Worm (Caenorhabditis elegans) whole organism, dauer: ENCODE measurements around the gene T12A7.2.

Source experiments
- unc-62 ChIP-seq: sonication (generic microtip); optimal IDR thresholded peaks from 2 replicates; lab custom pipeline; 2017; ENCODE audit warnings: missing biosample characterization, missing genetic modification reagents, missing genetic modification characterization

Gene T12A7.2

ce11 chrIV:11760700-11761459 is at the start of gene T12A7.2:
Gene T12A7.2 (minus strand): TSS chrIV:11761111.
- TF ChIP-seq unc-62 (GFP tag; lab: Kevin White, UChicago), result no peak

DNA sequence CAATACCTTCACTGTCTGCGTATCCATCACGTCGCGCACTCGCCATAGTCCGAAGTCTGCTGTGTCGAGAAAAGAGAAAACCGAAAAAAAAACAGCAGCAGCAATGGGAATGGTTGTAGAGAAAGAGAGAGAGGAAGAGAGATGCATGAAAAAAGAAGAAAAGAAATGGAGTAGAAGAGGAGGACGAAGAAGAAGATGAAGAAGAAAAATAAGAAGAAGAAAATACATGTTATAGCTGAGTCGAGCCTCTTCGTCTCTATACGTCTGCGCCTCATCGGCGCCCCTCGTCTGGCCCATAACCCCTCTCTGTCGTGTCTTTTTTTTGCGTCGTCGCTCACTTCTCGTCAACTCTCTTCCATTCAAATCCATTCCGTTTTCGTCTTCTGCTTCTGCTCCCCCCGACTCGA is 48.8 kb upstream of the T12A7.2 start:
- TF ChIP-seq unc-62 (GFP tag; lab: Kevin White, UChicago), result no peak

DNA sequence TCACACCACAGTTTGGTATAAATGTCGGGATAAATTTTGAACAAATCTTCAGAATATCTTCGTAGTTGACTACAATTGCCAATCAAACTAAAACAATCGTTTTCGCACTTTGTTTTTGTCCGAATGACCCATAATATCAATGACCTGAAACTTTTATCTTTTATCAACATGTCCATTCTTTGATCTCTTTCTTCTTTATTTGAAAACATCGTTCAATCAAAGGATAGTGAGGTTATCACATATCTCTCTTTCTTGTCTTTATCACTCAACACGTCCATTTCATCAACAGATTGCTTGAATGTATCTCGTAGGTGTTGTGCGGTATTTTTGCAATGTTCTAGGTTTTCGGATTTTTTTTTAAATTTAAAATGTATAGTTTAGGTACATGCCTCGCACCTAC is 48.1 kb upstream of the T12A7.2 start:
- no peak for TF ChIP-seq unc-62 (GFP tag; lab: Kevin White, UChicago)

DNA sequence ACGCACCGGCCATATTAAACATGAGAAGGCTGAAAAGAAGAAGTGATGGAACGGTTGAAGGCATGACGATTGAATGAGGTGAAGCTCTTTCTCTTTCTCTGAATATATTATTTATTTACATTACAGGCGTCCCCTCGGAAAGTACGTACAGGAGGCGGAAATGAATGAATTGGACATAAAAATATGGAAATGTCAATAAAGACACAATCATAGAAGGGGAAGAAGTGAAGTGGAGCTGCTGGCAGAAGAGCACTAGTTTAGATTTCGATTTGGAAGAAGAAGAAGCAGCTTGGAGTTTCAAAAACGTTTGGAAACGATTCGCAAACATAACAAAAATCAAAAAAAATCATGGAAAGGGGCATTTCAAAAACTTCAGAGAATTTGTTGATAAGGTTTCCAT is 43.1 kb upstream of the T12A7.2 start, which contains the start of gene H01G02.1:
TSS of gene H01G02.1 (minus strand) at position 101 of the 400 bp plus-strand sequence.
- TF ChIP-seq unc-62 (GFP tag; lab: Kevin White, UChicago), result no peak

DNA sequence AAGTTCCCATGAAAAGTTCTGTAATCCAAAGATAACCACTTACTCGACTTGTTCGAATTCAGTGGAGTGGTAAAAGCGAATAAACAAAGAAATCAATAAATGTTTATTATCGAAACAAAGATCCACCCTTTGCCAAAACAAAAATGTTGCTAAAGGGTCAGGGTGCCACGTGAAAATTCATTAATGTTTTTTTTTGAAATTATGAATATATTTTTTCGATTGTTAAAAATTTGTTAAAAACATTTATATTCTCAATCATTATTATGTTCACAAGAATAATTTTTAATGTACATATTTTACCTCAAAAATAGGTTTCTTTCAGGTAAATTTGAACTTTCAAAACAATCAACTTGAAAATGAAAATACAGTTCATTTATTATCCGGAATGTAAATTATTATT is 42.1 kb upstream of the T12A7.2 start, which contains the start of gene H01G02.4:
TSS of gene H01G02.4 (minus strand) at position 101 of the 400 bp plus-strand sequence.
- TF ChIP-seq unc-62 (GFP tag; lab: Kevin White, UChicago), result no peak

DNA sequence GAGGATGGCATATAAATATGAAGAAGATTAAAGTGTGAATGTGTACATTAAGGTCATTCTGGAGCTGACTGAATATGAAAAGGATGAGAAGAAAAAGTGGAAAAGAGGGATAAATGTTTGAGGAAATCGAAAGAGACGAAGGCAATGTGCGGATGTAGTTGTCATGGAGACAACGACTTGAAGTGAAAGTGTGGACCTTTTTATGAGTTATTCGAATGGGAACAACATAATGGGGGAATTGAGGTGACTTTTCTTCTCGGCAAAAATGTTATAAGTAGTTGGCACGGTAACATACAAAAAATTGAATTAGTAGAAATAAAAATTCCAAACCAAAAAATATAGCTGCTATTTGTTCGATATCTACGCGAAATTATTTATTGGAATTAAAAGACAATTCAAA is 40.2 kb upstream of the T12A7.2 start, which contains the start of gene dyf-18:
TSS of gene dyf-18 (minus strand) at position 101 of the 400 bp plus-strand sequence.
- TF ChIP-seq unc-62 (GFP tag; lab: Kevin White, UChicago), result no peak

DNA sequence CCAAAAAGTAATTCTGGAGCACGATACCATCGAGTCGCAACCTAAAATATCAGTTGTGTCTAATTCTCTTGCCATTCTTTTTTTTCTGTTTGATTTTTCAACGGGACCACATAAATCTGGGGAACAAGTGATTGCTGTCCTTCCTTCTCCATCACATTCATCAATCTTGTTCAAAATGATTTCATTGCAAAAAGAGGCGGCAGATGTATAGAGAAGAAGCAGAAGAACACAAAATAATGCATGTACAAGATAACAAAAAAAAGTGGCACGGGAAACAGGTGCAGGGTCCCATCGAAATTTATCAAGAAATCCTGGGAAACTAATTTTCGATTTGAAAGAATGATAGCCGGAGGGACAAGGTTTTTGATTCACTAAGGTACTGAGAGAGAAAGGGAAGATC is 38.3 kb upstream of the T12A7.2 start:
- no peak for TF ChIP-seq unc-62 (GFP tag; lab: Kevin White, UChicago)

DNA sequence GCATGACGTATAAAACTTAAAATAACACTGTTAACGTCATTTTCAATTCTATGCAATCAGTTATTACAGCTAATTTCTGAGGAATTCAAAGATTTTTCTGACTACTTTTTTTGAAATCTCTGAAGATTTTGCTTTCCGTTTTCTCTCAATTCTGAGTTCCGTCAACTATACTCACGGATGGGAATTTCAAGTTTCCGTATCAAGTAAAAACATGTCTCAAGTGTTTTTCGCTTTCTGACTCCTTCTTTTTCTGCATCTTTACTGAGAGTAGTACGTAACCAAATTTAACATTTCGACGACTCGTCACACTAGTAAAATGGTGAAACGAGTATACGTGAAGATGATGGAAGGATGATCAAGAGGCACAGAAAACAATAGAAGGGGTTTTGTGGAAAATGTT is 35.9 kb upstream of the T12A7.2 start:
- no peak for TF ChIP-seq unc-62 (GFP tag; lab: Kevin White, UChicago)

DNA sequence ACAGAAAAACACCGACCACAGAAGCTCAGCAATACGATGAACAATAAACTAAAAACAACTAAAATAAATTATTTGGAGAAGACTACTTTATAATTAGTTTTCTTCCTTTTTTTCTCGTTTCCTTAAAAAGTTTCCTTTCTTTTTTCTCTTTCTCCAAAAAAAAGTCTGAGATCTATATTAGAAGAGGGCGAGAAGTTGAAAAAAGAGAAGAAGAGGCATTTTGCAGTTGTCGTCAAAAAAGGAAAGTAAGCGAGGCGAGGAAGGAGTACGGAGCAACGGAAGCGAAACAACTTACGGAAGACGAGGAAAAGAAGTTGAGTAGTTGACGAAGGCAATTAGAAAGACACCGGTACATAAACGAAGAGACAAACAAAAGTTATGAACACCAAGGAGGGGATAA is 35.1 kb upstream of the T12A7.2 start:
- TF ChIP-seq unc-62 (GFP tag; lab: Kevin White, UChicago), result no peak

ce11 chrIV:11793170-11793569 is 32.3 kb upstream of the T12A7.2 start:
- no peak for TF ChIP-seq unc-62 (GFP tag; lab: Kevin White, UChicago)

DNA sequence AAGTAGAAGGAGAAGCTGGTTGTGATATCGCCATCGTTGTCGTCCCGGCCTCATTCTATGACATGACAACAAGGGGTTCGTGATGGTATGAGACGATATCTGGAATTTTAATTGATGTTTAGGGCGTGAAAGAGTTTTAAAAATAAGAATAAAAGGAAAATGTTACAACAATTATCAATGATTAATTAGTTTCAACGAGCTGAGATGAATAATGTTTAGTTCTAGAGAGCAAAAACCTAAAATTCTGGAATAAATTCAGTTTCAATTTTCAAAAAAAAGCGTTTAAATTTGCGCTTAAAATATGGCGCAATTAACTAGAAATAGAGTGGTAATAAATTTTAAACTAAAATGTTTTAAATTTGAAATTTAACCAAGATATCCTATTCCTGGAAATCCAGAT is 31.6 kb upstream of the T12A7.2 start, which contains the start of gene H01G02.3:
TSS of gene H01G02.3 (minus strand) at position 101 of the 400 bp plus-strand sequence.
- TF ChIP-seq unc-62 (GFP tag; lab: Kevin White, UChicago), result no peak

DNA sequence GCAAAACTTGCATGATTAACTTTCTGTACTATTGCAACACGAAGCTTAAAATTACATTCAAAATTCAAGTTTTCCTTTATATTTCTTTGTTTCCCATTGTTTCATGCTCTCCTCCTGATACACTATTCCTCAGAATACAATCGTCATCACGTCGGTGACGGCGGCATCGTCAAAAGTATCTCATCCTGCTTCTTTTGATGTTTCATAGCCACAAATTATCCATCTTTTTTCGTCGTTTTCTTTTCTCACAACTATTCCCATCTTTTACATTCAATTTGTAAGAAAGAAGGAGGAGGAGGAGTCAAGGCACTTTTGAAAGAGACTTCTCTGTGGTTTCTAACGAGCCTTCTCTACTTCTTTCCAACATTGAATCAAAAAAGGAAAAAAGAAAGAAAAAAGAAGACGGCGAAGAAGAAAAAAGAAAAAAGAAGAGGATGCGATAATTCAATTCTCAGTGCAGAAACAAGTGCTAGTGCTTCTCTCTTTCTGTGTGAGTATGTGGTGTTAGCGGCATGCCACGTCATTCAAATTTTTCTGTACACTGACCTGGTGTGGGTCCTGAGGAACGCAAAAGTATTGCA is 27.6 kb upstream of the T12A7.2 start:
- TF ChIP-seq unc-62 (GFP tag; lab: Kevin White, UChicago), result no peak

DNA sequence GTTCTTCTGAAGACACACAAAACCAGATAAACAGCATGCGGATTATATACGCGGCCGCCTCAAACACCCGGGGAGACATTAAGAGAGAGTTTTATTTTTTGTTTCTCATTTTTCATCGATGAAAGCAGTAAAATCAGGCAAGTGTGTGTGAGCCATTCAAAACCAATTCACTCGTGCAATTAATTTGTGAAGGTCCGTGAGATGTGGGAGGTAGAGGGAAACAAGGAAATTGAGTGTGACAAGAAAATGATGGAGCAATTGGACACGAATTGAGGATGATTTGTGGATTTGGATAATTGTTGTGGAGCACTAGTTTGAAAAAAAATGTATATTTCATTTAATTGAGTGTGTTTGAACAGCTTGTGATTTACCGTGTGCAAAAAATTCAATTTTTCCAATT is 26.9 kb upstream of the T12A7.2 start:
- no peak for TF ChIP-seq unc-62 (GFP tag; lab: Kevin White, UChicago)

- no peak for TF ChIP-seq unc-62 (GFP tag; lab: Kevin White, UChicago)
Observed at ce11 chrIV:11785064-11785840, 24.3 kb upstream of the T12A7.2 start.

DNA sequence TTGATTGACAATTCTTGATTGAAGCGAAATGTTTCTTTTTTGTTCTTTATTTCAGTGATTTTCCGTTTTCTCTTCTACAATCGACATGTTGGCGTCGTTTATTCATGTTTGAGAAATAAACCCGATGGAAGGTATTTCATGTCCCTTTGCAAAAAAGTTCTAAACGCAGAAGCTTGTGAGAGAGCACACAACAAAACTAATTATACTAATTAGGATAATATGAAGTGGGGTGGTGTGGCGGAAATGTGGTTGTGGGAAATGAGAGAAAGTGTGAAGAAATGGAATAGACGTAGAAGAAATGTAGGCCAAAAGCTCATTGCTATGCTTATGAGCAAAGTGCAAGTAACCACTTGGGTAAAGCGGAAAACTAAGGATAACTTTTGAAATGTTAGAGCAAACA is 21.9 kb upstream of the T12A7.2 start:
- no peak for TF ChIP-seq unc-62 (GFP tag; lab: Kevin White, UChicago)

- no peak for TF ChIP-seq unc-62 (GFP tag; lab: Kevin White, UChicago)
Observed at ce11 chrIV:11779028-11779427, 18.1 kb upstream of the T12A7.2 start, which contains the start of gene lpr-2. Gene lpr-2 (plus strand): TSS chrIV:11779216.
